Worm (Caenorhabditis elegans) whole organism, mixed stage, embryonic: Measurements from ENCODE around the gene Y51A2D.18.

Experiments
- cnd-1 ChIP-seq: fragments of 200-800 bp; sonication (Bioruptor generic); optimal IDR thresholded peaks from 2 replicates; lab custom pipeline; 2018; ENCODE audit warnings: mild to moderate bottlenecking, missing genetic modification characterization, missing compliant biosample characterization
- elt-3 ChIP-seq: fragments of 150-350 bp; optimal IDR thresholded peaks from 2 replicates; lab custom pipeline; 2014; ENCODE audit warnings: missing biosample characterization, missing genetic modification characterization
- lin-13 ChIP-seq: fragments of 150-350 bp; optimal IDR thresholded peaks from 2 replicates; lab custom pipeline; 2014; ENCODE audit warnings: missing biosample characterization, missing genetic modification characterization
- nhr-2 ChIP-seq: fragments of 150-350 bp; optimal IDR thresholded peaks from 2 replicates; lab custom pipeline; 2014; ENCODE audit warnings: missing biosample characterization, missing genetic modification characterization
- nhr-76 ChIP-seq: sonication (generic microtip); optimal IDR thresholded peaks from 2 replicates; lab custom pipeline; 2017; ENCODE audit warnings: missing biosample characterization, missing genetic modification characterization
- snpc-4 ChIP-seq: fragments of 150-350 bp; optimal IDR thresholded peaks from 2 replicates; lab custom pipeline; 2014; ENCODE audit warnings: missing biosample characterization, missing genetic modification characterization
- sptf-1 ChIP-seq: sonication (generic microtip); optimal IDR thresholded peaks from 2 replicates; lab custom pipeline; 2017; ENCODE audit warnings: mild to moderate bottlenecking, missing genetic modification characterization, moderate library complexity, missing compliant biosample characterization

DNA sequence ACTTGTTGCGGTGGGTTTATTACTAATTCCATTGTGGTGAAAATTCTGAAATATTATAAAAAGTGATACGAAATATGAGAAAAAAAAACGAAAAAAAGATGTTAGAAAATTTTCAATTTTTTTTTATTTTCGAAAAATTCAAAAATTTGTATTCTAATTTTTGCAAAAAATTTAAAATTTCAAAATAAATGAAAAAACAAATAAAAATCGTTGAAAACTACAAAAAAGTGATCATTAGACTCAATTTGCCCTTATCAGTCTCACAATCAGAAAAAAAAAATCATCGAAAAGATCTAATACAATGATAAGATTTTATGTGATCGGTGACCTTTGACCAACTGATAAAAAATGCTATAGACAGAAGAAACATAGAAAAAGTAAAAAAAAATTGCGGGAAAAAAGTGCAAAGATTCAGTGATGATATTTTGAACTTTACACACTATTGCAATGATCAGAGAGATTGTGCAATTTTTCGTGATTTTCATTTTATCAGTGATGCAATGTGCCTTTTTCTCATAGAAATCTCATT lies 25.8 kb downstream of the Y51A2D.18 start, which contains the start of gene ZK228.3:
- no peak for TF ChIP-seq cnd-1 (tag; lab: Kevin White, UChicago)
- TF ChIP-seq nhr-2 (tag; lab: Kevin White, UChicago) = no peak
- no peak for TF ChIP-seq snpc-4 (tag; lab: Kevin White, UChicago)
- TF ChIP-seq lin-13 (tag; lab: Kevin White, UChicago) = no peak
- TF ChIP-seq sptf-1 (tag; lab: Kevin White, UChicago) = no peak
- TF ChIP-seq nhr-76 = no peak
- TF ChIP-seq elt-3 (tag; lab: Kevin White, UChicago) = no peak
